Worm (Caenorhabditis elegans): ENCODE results near the gene C09E7.7.

C09E7.7 gene

DNA sequence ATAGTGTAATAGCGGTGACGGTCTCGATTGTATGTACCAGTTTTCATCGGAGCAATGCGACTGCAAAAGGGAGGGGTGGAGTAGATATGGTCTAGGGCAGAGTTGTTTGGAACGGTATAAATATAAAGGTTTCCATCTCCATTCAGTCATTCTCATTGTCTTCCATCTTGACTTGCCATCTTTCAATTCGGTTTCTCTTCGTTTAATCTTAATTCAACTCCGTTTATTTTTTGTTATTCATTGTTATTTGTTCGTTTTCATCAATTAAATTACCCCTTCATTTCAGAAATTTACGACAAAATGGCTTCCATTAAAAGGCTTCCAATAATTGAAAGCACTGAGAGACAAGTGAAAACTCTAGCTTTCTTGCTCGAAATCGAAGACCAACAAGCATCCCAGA lies 19.9 kb downstream of the C09E7.7 start, which contains the start of gene C09E7.11:
C09E7.11 (plus strand) TSS at position 301 of the 400 bp plus-strand sequence.
- TF ChIP-seq him-1 (tag; optimal IDR thresholded peaks at IDR 0.05) (no peak), C17E4.6 (GFP tag; IDR thresholded peaks at IDR 0.05) (no peak), K11D2.4 (GFP tag; IDR thresholded peaks at IDR 0.05) (no peak), K12H6.12 (tag; optimal IDR thresholded peaks at IDR 0.05) (no peak), tbp1 (GFP tag; optimal IDR thresholded peaks at IDR 0.05) (no peak), B0019.2 (GFP tag; conservative IDR thresholded peaks at IDR 0.05) (no peak)

DNA sequence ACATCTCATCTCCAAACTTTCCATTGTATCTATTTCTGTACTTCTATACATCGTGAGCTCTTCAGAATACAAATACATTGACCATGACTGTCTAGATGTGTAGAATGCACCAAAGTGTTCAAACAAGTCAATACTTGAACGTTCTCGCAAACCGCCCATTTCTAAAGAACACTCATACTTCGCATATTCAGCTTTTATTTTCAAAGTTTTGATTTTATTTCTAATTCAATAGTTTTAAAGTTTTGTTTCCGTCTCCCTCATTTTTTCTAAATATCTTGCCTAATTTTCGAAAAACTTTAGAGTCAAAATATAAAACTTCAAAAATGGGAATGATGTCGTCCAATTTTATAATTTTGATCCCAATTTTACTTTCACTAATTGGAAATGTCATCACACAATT lies 23.1 kb downstream of the C09E7.7 start, which contains the start of gene pqn-10:
pqn-10 (plus strand) TSS at position 301 of the 400 bp plus-strand sequence.
- TF ChIP-seq F10E7.11 (tag; optimal IDR thresholded peaks at IDR 0.05) (no peak), tbx-9 (tag; optimal IDR thresholded peaks at IDR 0.05; ENCODE audit: borderline replicate concordance) (no peak), nhr-90 (tag; optimal IDR thresholded peaks at IDR 0.05) (no peak), attf-6 (GFP tag; IDR thresholded peaks at IDR 0.05) (no peak), xnd-1 (tag; optimal IDR thresholded peaks at IDR 0.05) (no peak), mes-4 (tag; optimal IDR thresholded peaks at IDR 0.05) (no peak), sptf-2 (GFP tag; optimal IDR thresholded peaks at IDR 0.05) (no peak), ekl-4 (GFP tag; IDR thresholded peaks at IDR 0.05) (no peak), nhr-120 (GFP tag; IDR thresholded peaks at IDR 0.05) (no peak), ceh-58 (GFP tag; IDR thresholded peaks at IDR 0.05) (no peak), Y53F4B.3 (GFP tag; IDR thresholded peaks at IDR 0.05) (no peak), attf-3 (GFP tag; conservative IDR thresholded peaks at IDR 0.05) (no peak), K12H6.12 (tag; optimal IDR thresholded peaks at IDR 0.05) (no peak), snpc-4 (GFP tag; optimal IDR thresholded peaks at IDR 0.05) (no peak), snpc-4 (tag; optimal IDR thresholded peaks at IDR 0.05) (no peak)

DNA sequence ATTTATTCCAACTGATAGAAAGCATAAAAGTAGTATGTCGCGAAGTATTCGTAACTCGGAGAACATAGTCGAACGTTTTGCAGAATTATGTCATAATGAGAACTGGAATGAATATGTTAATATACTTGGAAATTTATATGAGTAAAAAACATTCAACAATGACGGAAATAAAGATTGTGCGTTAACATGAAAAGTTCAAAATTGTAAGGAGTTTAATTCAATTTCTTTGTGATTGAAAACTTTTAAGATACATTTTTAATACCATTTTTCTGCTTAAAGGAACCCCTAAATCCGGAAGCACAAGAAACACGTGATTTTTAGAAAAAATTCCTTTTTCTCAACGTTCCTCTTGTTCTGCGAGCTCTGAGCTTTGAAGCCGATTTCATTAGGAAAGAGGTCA lies 25.5 kb downstream of the C09E7.7 start, which contains the start of gene oig-1:
oig-1 (minus strand) TSS at position 101 of the 400 bp plus-strand sequence.
- TF ChIP-seq snpc-1.1 (tag; optimal IDR thresholded peaks at IDR 0.05; ENCODE audit: insufficient read depth) (no peak), cebp-2 (GFP tag; IDR thresholded peaks at IDR 0.05) (no peak), dpff-1 (tag; optimal IDR thresholded peaks at IDR 0.05) (no peak), ceh-100 (GFP tag; IDR thresholded peaks at IDR 0.05) (no peak), rpc-1 (optimal IDR thresholded peaks at IDR 0.05) (no peak), rpc-1 (tag; optimal IDR thresholded peaks at IDR 0.05) (no peak)

DNA sequence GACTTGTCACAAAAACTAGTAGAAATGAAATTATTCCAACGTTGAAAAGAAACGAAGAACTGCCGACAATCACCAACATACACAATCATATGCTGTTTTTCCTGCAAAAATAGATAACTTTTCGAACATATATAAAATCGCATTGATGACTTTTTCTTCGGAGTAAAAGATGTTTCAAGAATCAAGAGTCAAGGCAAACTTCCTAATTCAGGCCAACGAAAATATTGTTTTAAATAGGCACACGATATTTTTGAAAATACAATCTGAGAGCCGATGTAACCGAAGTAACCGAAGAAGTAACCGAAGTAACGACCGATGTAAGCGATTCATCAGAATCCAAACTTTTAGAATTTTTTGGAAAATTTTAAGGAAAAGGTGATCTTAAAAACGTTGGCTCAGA lies 31.1 kb downstream of the C09E7.7 start, which contains the start of gene C09E7.10:
C09E7.10 (minus strand) TSS at position 101 of the 400 bp plus-strand sequence.
- TF ChIP-seq aptf-3 (GFP tag; IDR thresholded peaks at IDR 0.05) (no peak), tlf-1 (GFP tag; optimal IDR thresholded peaks at IDR 0.05) (no peak), lir-1 (GFP tag; conservative IDR thresholded peaks at IDR 0.05) (no peak), ZK185.1 (tag; optimal IDR thresholded peaks at IDR 0.05; ENCODE audit: poor library complexity, severe bottlenecking) (no peak), Y53G8AR.9 (GFP tag; conservative IDR thresholded peaks at IDR 0.05) (no peak), tbp1 (GFP tag; optimal IDR thresholded peaks at IDR 0.05) (no peak), lin-26 (GFP tag; IDR thresholded peaks at IDR 0.05) (no peak), ceh-58 (GFP tag; IDR thresholded peaks at IDR 0.05) (no peak), hlh-26 (GFP tag; conservative IDR thresholded peaks at IDR 0.05) (no peak), nhr-27 (tag; optimal IDR thresholded peaks at IDR 0.05) (no peak)

DNA sequence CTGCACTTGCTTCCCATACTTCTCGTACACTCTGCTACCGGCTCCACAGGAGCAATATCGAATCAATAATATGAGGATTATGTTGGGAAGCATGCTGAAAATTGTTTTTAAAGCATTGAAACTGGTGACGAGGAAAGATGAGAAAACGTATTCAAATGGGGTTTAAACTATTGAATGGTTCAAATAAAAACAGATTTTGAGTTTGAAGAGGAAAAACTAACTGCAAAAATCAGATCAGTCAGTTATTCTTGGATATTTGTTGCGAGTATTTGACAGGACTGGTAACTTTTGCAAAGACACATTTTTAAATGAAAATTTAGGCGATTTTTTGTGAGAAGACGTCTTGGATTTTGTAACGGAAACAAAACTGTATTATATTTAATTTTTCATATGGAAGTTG lies 36.4 kb downstream of the C09E7.7 start, which contains the start of gene acr-5:
acr-5 (minus strand) TSS at position 101 of the 400 bp plus-strand sequence.
- no peak for TF ChIP-seq Y95B8A.8 (GFP tag; IDR thresholded peaks at IDR 0.05)
- TF ChIP-seq ztf-18 (tag; optimal IDR thresholded peaks at IDR 0.05) = no peak
- TF ChIP-seq F49E8.2 (tag; optimal IDR thresholded peaks at IDR 0.05; ENCODE audit: insufficient read depth) = no peak
- TF ChIP-seq hlh-12 (tag; optimal IDR thresholded peaks at IDR 0.05) = no peak
- no peak for TF ChIP-seq pbrm-1 (GFP tag; IDR thresholded peaks at IDR 0.05)
- TF ChIP-seq hmg-20 (GFP tag; IDR thresholded peaks at IDR 0.05) = no peak
